Worm (Caenorhabditis elegans): ENCODE results near the gene C50C3.5.

The C50C3.5 gene

ce11 chrIII:8229480-8229879 is 50.5 kb downstream of the C50C3.5 start:
- TF ChIP-seq dmd-4 (tag; optimal IDR thresholded peaks at IDR 0.05; ENCODE audit: borderline replicate concordance) (no peak), hlh-15 (tag; optimal IDR thresholded peaks at IDR 0.05) (no peak), unc-86 (tag; optimal IDR thresholded peaks at IDR 0.05) (no peak), ceh-6 (GFP tag; optimal IDR thresholded peaks at IDR 0.05) (no peak), tbx-2 (tag; optimal IDR thresholded peaks at IDR 0.05) (no peak), pqm-1 (tag; optimal IDR thresholded peaks at IDR 0.05) (no peak), nhr-232 (tag; optimal IDR thresholded peaks at IDR 0.05) (no peak), ceh-19 (GFP tag; optimal IDR thresholded peaks at IDR 0.05) (no peak), nfya-1 (tag; optimal IDR thresholded peaks at IDR 0.05) (no peak), ref-2 (tag; optimal IDR thresholded peaks at IDR 0.05) (no peak), fax-1 (tag; optimal IDR thresholded peaks at IDR 0.05) (no peak), ahr-1 (tag; optimal IDR thresholded peaks at IDR 0.05) (no peak)

Measured in whole organism, late embryonic.